Fruit fly (Drosophila melanogaster) whole organism, wandering third instar larva: ENCODE results near the gene CG32679.

Source experiments
- Abd-B ChIP-seq: fragments of >200 bp; optimal IDR thresholded peaks from 2 replicates; lab custom pipeline; 2017; ENCODE audit warnings: missing biosample characterization, missing genetic modification characterization
- CG9705 ChIP-seq: fragments of 200-800 bp; sonication (Bioruptor generic); optimal IDR thresholded peaks from 2 replicates; lab custom pipeline; 2018; ENCODE audit warnings: missing biosample characterization, mild to moderate bottlenecking, missing genetic modification characterization
- Dfd ChIP-seq: fragments of >200 bp; optimal IDR thresholded peaks from 2 replicates; lab custom pipeline; 2017; ENCODE audit warnings: missing biosample characterization, missing genetic modification characterization
- Hnf4 ChIP-seq: fragments of 200-800 bp; sonication (Bioruptor generic); optimal IDR thresholded peaks from 2 replicates; lab custom pipeline; 2016; ENCODE audit warnings: missing biosample characterization, mild to moderate bottlenecking, missing genetic modification characterization
- Hr78 ChIP-seq: fragments of >200 bp; optimal IDR thresholded peaks from 2 replicates; lab custom pipeline; 2017; ENCODE audit warnings: missing biosample characterization, missing genetic modification characterization
- Hr83 ChIP-seq: fragments of 200-300 bp; sonication (Bioruptor generic); optimal IDR thresholded peaks from 2 replicates; lab custom pipeline; 2016; ENCODE audit warnings: missing biosample characterization, mild to moderate bottlenecking, missing genetic modification characterization, moderate library complexity; ENCODE audit not compliant: poor library complexity, severe bottlenecking
- Myc ChIP-seq: fragments of >200 bp; optimal IDR thresholded peaks from 2 replicates; lab custom pipeline; 2017
- Vsx2 ChIP-seq: fragments of 200-300, 225-300 bp; sonication (Bioruptor generic); optimal IDR thresholded peaks from 2 replicates; lab custom pipeline; 2018; ENCODE audit warnings: missing biosample characterization, missing genetic modification characterization; ENCODE audit not compliant: partially characterized antibody
- dl ChIP-seq, 2 experiments: fragments of 175-275, 200-275 bp in 1 of 2; fragments of 200-275 bp in 1 of 2; sonication (Bioruptor generic); optimal IDR thresholded peaks; lab custom pipeline; 2018; ENCODE audit warnings: mild to moderate bottlenecking in 2 of 2, missing biosample characterization in 2 of 2, missing genetic modification characterization in 2 of 2, moderate library complexity in 2 of 2; ENCODE audit not compliant: partially characterized antibody in 2 of 2, insufficient read depth in 1 of 2
- foxo ChIP-seq, 2 experiments: fragments of 200-800 bp; sonication (Bioruptor generic); optimal IDR thresholded peaks; 2 replicates in 1 of 2; 3 replicates in 1 of 2; lab custom pipeline; 2016 to 2017; ENCODE audit warnings: missing biosample characterization in 2 of 2, missing genetic modification characterization in 2 of 2
- fru ChIP-seq: fragments of 200-800 bp; sonication (Bioruptor generic); optimal IDR thresholded peaks from 3 replicates; lab custom pipeline; 2016; ENCODE audit warnings: missing biosample characterization, mild to moderate bottlenecking, missing genetic modification characterization
- pan ChIP-seq: fragments of >200 bp; optimal IDR thresholded peaks from 2 replicates; lab custom pipeline; 2017
- usp ChIP-seq: fragments of >200 bp; optimal IDR thresholded peaks from 2 replicates; lab custom pipeline; 2017; ENCODE audit warnings: missing biosample characterization, missing genetic modification characterization

dm6 chrX:10320425-10320978 lies 46.8 kb downstream of the CG32679 start:
- TF ChIP-seq dl (GFP tag; optimal IDR thresholded peaks at IDR 0.05; lab: Kevin White, UChicago; ENCODE audit: insufficient read depth in 1 of 2, partially characterized antibody in 2 of 2) = no peak
- no peak for TF ChIP-seq usp (GFP tag; lab: Kevin White, UChicago)
- no peak for TF ChIP-seq Abd-B (GFP tag; lab: Kevin White, UChicago)
- no peak for TF ChIP-seq CG9705 (GFP tag; lab: Kevin White, UChicago)
- TF ChIP-seq foxo (GFP tag; optimal IDR thresholded peaks at IDR 0.05; lab: Kevin White, UChicago) = no peak
- TF ChIP-seq Hr78 (GFP tag; lab: Kevin White, UChicago) = no peak
- TF ChIP-seq fru (GFP tag; lab: Kevin White, UChicago) = no peak
- TF ChIP-seq Dfd = no peak
- no peak for TF ChIP-seq Vsx2
- TF ChIP-seq pan (lab: Kevin White, UChicago) = no peak
- TF ChIP-seq Hr83 (GFP tag; lab: Kevin White, UChicago) = no peak
- TF ChIP-seq Hnf4 (GFP tag; lab: Kevin White, UChicago) = no peak
- TF ChIP-seq Myc (lab: Kevin White, UChicago) = no peak
